Fruit fly (Drosophila melanogaster): ENCODE data around the gene Septin4.

Gene Septin4

dm6 chrX:16683765-16684164 lies 11.2 kb downstream of the Septin4 start, which contains the start of gene Axs (continued):
- TF ChIP-seq bowl (GFP tag; IDR thresholded peaks at IDR 0.05) (no peak), Taf1 (GFP tag; IDR thresholded peaks at IDR 0.05) (no peak), CG42726 (GFP tag; IDR thresholded peaks at IDR 0.05; ENCODE audit: partially characterized antibody) (peak; percentile 86), CG8924 (tag; optimal IDR thresholded peaks at IDR 0.05) (peak; percentile 35), ttk (GFP tag; IDR thresholded peaks at IDR 0.05) (no peak), Sin3A (optimal IDR thresholded peaks at IDR 0.05) (peak; percentile 48), mld (GFP tag; IDR thresholded peaks at IDR 0.05; ENCODE audit: partially characterized antibody) (peak; percentile 70; the same call in 2 of the 3 replicates), CG10979 (tag; optimal IDR thresholded peaks at IDR 0.05) (no peak), Side (GFP tag; optimal IDR thresholded peaks at IDR 0.05) (no peak), CG5180 (GFP tag; optimal IDR thresholded peaks at IDR 0.05) (no peak), Ets97D (GFP tag; optimal IDR thresholded peaks at IDR 0.05) (peak; percentile 81), trh (GFP tag; optimal IDR thresholded peaks at IDR 0.05) (no peak), Ssrp (tag; optimal IDR thresholded peaks at IDR 0.05) (no peak), psq (GFP tag; optimal IDR thresholded peaks at IDR 0.05) (no peak), CG12769 (tag; optimal IDR thresholded peaks at IDR 0.05) (peak; percentile 16), cas (GFP tag; IDR thresholded peaks at IDR 0.05) (no peak), CG33557 (GFP tag; optimal IDR thresholded peaks at IDR 0.05) (peak; percentile 9), CG7372 (GFP tag; IDR thresholded peaks at IDR 0.05) (no peak), ems (GFP tag; optimal IDR thresholded peaks at IDR 0.05) (no peak), CG4328 (GFP tag; optimal IDR thresholded peaks at IDR 0.05) (no peak), odd (GFP tag; optimal IDR thresholded peaks at IDR 0.05) (no peak)

- peak; percentile 52 for TF ChIP-seq sens (GFP tag)
- TF ChIP-seq aop (GFP tag; IDR thresholded peaks at IDR 0.05): no peak
- peak; percentile 80 for TF ChIP-seq CG2712 (tag; optimal IDR thresholded peaks at IDR 0.05)
- peak; percentile 41 for TF ChIP-seq twi (tag; optimal IDR thresholded peaks at IDR 0.05)
- TF ChIP-seq Atf6 (GFP tag; IDR thresholded peaks at IDR 0.05): no peak
- TF ChIP-seq CG8924 (tag; optimal IDR thresholded peaks at IDR 0.05): no peak
- TF ChIP-seq slp2 (GFP tag; optimal IDR thresholded peaks at IDR 0.05): no peak
- no peak for TF ChIP-seq Dbx (GFP tag; IDR thresholded peaks at IDR 0.05)
- TF ChIP-seq Bdp1 (GFP tag; optimal IDR thresholded peaks at IDR 0.05): no peak
- TF ChIP-seq CG4360 (GFP tag; IDR thresholded peaks at IDR 0.05): 0 out of 2 replicates have a peak, but pooled peaks have one; percentile 11
These were observed 16.1 kb downstream of the Septin4 start, which contains the start of the genes CG13010 and sing for dm6 chrX:16678845-16679347. TSS of gene CG13010 (minus strand) at chrX:16678945. TSS of gene sing (plus strand) at chrX:16679297.

dm6 chrX:16677163-16677562 lies 17.8 kb downstream of the Septin4 start:
- TF ChIP-seq CG7839 (tag; optimal IDR thresholded peaks at IDR 0.05) (peak; percentile 12), CG10979 (tag; optimal IDR thresholded peaks at IDR 0.05) (peak; percentile 7), CG2712 (tag; optimal IDR thresholded peaks at IDR 0.05) (peak; percentile 13), h (optimal IDR thresholded peaks at IDR 0.05) (no peak), grau (tag; optimal IDR thresholded peaks at IDR 0.05) (peak; percentile 20), CG11504 (tag; optimal IDR thresholded peaks at IDR 0.05) (peak; percentile 32), jumu (GFP tag; optimal IDR thresholded peaks at IDR 0.05) (no peak), CG32532 (GFP tag; IDR thresholded peaks at IDR 0.05) (0 out of 2 replicates have a peak, but pooled peaks have one; percentile 13), Hr51 (GFP tag; optimal IDR thresholded peaks at IDR 0.05) (peak in 1 of 2 experiments; percentile 29), CG18262 (tag; optimal IDR thresholded peaks at IDR 0.05) (peak; percentile 16), sug (tag; optimal IDR thresholded peaks at IDR 0.05) (no peak), Oli (tag; optimal IDR thresholded peaks at IDR 0.05) (peak; percentile 2), CG6689 (GFP tag; IDR thresholded peaks at IDR 0.05) (0 out of 2 replicates have a peak, but pooled peaks have one; percentile 22), PHDP (tag; optimal IDR thresholded peaks at IDR 0.05) (peak; percentile 20), CG31441 (GFP tag; IDR thresholded peaks at IDR 0.05) (0 out of 2 replicates have a peak, but pooled peaks have one; percentile 22), phol (tag; optimal IDR thresholded peaks at IDR 0.05) (peak; percentile 6), dmrt11E (tag; optimal IDR thresholded peaks at IDR 0.05) (peak; percentile 22), CG12391 (tag; optimal IDR thresholded peaks at IDR 0.05) (peak; percentile 11), Sox102F (GFP tag; optimal IDR thresholded peaks at IDR 0.05) (peak; percentile 17), Xbp1 (GFP tag; optimal IDR thresholded peaks at IDR 0.05) (no peak), CG17361 (GFP tag; IDR thresholded peaks at IDR 0.05) (0 out of 3 replicates have a peak, but pooled peaks have one; percentile 30)

Data from whole organism, embryonic.